Worm (Caenorhabditis elegans) whole organism, mixed stage, embryonic: ENCODE data around the gene nhr-272.

ENCODE experiments used
- bed-3 ChIP-seq: fragments of 200-800 bp; sonication (Bioruptor generic); optimal IDR thresholded peaks from 3 replicates; lab custom pipeline; 2018; ENCODE audit warnings: mild to moderate bottlenecking, missing genetic modification characterization, moderate library complexity, missing compliant biosample characterization
- blmp-1 ChIP-seq: fragments of 150-350 bp; optimal IDR thresholded peaks from 2 replicates; lab custom pipeline; 2014; ENCODE audit warnings: missing biosample characterization, missing genetic modification characterization
- ceh-39 ChIP-seq: fragments of 150-350 bp; optimal IDR thresholded peaks from 2 replicates; lab custom pipeline; 2014; ENCODE audit warnings: missing biosample characterization, missing genetic modification characterization
- ceh-43 ChIP-seq: fragments of 200-800 bp; sonication (Bioruptor generic); optimal IDR thresholded peaks from 2 replicates; lab custom pipeline; 2018; ENCODE audit warnings: mild to moderate bottlenecking, missing genetic modification characterization, moderate library complexity, missing compliant biosample characterization
- ces-1 ChIP-seq: fragments of 150-350 bp; optimal IDR thresholded peaks from 2 replicates; lab custom pipeline; 2014; ENCODE audit warnings: missing biosample characterization, missing genetic modification reagents, missing genetic modification characterization
- flh-1 ChIP-seq: fragments of 200-800 bp; sonication (Bioruptor generic); optimal IDR thresholded peaks from 2 replicates; lab custom pipeline; 2018; ENCODE audit warnings: mild to moderate bottlenecking, missing genetic modification characterization, moderate library complexity, missing compliant biosample characterization
- ham-2 ChIP-seq: fragments of 200-800 bp; sonication (Bioruptor generic); optimal IDR thresholded peaks from 2 replicates; lab custom pipeline; 2018; ENCODE audit warnings: mild to moderate bottlenecking, missing genetic modification characterization, missing compliant biosample characterization
- hlh-1 ChIP-seq: fragments of 150-350 bp; optimal IDR thresholded peaks from 2 replicates; lab custom pipeline; 2014; ENCODE audit warnings: missing biosample characterization, missing genetic modification reagents, missing genetic modification characterization
- nhr-2 ChIP-seq: fragments of 150-350 bp; optimal IDR thresholded peaks from 2 replicates; lab custom pipeline; 2014; ENCODE audit warnings: missing biosample characterization, missing genetic modification characterization
- nhr-28 ChIP-seq: fragments of 150-350 bp; optimal IDR thresholded peaks from 2 replicates; lab custom pipeline; 2014; ENCODE audit warnings: missing biosample characterization, missing genetic modification characterization
- sem-2 ChIP-seq: fragments of 200-800 bp; sonication (Bioruptor generic); optimal IDR thresholded peaks from 2 replicates; lab custom pipeline; 2018; ENCODE audit warnings: mild to moderate bottlenecking, missing genetic modification characterization, missing compliant biosample characterization
- snpc-4 ChIP-seq: fragments of 150-350 bp; optimal IDR thresholded peaks from 2 replicates; lab custom pipeline; 2014; ENCODE audit warnings: missing biosample characterization, missing genetic modification characterization
- unc-39 ChIP-seq: fragments of 150-350 bp; optimal IDR thresholded peaks from 2 replicates; lab custom pipeline; 2014; ENCODE audit warnings: missing biosample characterization, missing genetic modification characterization
- unc-62 ChIP-seq: fragments of 150-350 bp; optimal IDR thresholded peaks from 2 replicates; lab custom pipeline; 2014; ENCODE audit warnings: missing biosample characterization, missing genetic modification reagents, missing genetic modification characterization
- zip-8 ChIP-seq: fragments of 150-350 bp; optimal IDR thresholded peaks from 2 replicates; lab custom pipeline; 2014; ENCODE audit warnings: missing biosample characterization, missing genetic modification characterization
- ztf-11 ChIP-seq: fragments of 150-350 bp; optimal IDR thresholded peaks from 2 replicates; lab custom pipeline; 2014; ENCODE audit warnings: missing biosample characterization, missing genetic modification characterization

nhr-272 gene

ce11 chrX:12659814-12660213 is 44.8 kb downstream of the nhr-272 start, which contains the start of gene C02B4.3:
Gene C02B4.3, minus strand, starts transcription at chrX:12659847.
- TF ChIP-seq ztf-11 (tag; lab: Kevin White, UChicago) (no peak), unc-62 (no peak), ces-1 (GFP tag; lab: Kevin White, UChicago) (no peak), snpc-4 (tag; lab: Kevin White, UChicago) (no peak), bed-3 (GFP tag; lab: Kevin White, UChicago) (no peak), flh-1 (GFP tag; lab: Kevin White, UChicago) (no peak), zip-8 (peak; percentile 94)

- TF ChIP-seq ham-2 (GFP tag; lab: Kevin White, UChicago) = peak; percentile 26
- peak; percentile 79 for TF ChIP-seq blmp-1
- no peak for TF ChIP-seq nhr-2 (tag; lab: Kevin White, UChicago)
- no peak for TF ChIP-seq hlh-1
Observed at ce11 chrX:12656420-12657033, 48.1 kb downstream of the nhr-272 start.

- TF ChIP-seq ceh-43 (GFP tag; lab: Kevin White, UChicago) (no peak), ces-1 (GFP tag; lab: Kevin White, UChicago) (no peak), ceh-39 (tag; lab: Kevin White, UChicago) (no peak), flh-1 (GFP tag; lab: Kevin White, UChicago) (no peak), nhr-28 (tag; lab: Kevin White, UChicago) (no peak), snpc-4 (tag; lab: Kevin White, UChicago) (no peak), unc-39 (tag; lab: Kevin White, UChicago) (no peak), sem-2 (GFP tag; lab: Kevin White, UChicago) (no peak)
Observed at ce11 chrX:12655339-12655875, 49.2 kb downstream of the nhr-272 start.
